Fruit fly (Drosophila melanogaster) whole organism: Measurements from ENCODE around the gene RabX6.

Experiments
- CG8478 ChIP-seq: fragments of >200 bp; optimal IDR thresholded peaks from 2 replicates; lab custom pipeline; 2018; ENCODE audit warnings: inconsistent platforms
- EcR ChIP-seq, 2 experiments: fragments of >200 bp; optimal IDR thresholded peaks; 2 replicates each; lab custom pipeline; 2017; ENCODE audit warnings: missing biosample characterization in 2 of 2, missing genetic modification characterization in 2 of 2, missing genetic modification reagents in 2 of 2
- pan ChIP-seq: fragments of >200 bp; optimal IDR thresholded peaks from 2 replicates; lab custom pipeline; 2017
- psq ChIP-seq: fragments of >200 bp; optimal IDR thresholded peaks from 2 replicates; lab custom pipeline; 2017
- usp ChIP-seq: fragments of >200 bp; optimal IDR thresholded peaks from 2 replicates; lab custom pipeline; 2017; ENCODE audit warnings: missing biosample characterization, missing genetic modification characterization, mixed read lengths

dm6 chr3L:647529-647928 lies 42.8 kb upstream of the RabX6 start:
- TF ChIP-seq psq (lab: Kevin White, UChicago): no peak
- TF ChIP-seq usp (GFP tag; lab: Kevin White, UChicago): no peak
- no peak for TF ChIP-seq CG8478 (lab: Kevin White, UChicago)
- TF ChIP-seq EcR (GFP tag; optimal IDR thresholded peaks at IDR 0.05; lab: Kevin White, UChicago): no peak
- no peak for TF ChIP-seq pan (lab: Kevin White, UChicago)
